Worm (Caenorhabditis elegans) whole organism, L4 larva: ENCODE data around the gene eelo-2.

Source experiments
- F10B5.3 ChIP-seq: sonication (generic microtip); optimal IDR thresholded peaks from 2 replicates; lab custom pipeline; 2016; ENCODE audit warnings: mild to moderate bottlenecking, missing genetic modification characterization, missing compliant biosample characterization
- F44E2.7 ChIP-seq: fragments of 200-800 bp; sonication (Bioruptor generic); IDR thresholded peaks from 2 replicates; pipeline ENCODE4 v2.1.2; 2022; ENCODE audit warnings: missing genetic modification characterization, missing compliant biosample characterization
- Y75B8A.6 ChIP-seq: fragments of 200-800 bp; sonication (Bioruptor generic); IDR thresholded peaks from 2 replicates; pipeline ENCODE4 v1.3.6; 2022; ENCODE audit warnings: missing genetic modification reagents, missing genetic modification characterization, missing compliant biosample characterization
- attf-4 ChIP-seq: sonication (generic microtip); optimal IDR thresholded peaks from 3 replicates; lab custom pipeline; 2017; ENCODE audit warnings: missing biosample characterization, missing genetic modification characterization
- dmd-6 ChIP-seq: fragments of 200-800 bp; sonication (Bioruptor generic); IDR thresholded peaks from 2 replicates; pipeline ENCODE4 v1.3.6; 2022; ENCODE audit warnings: missing genetic modification reagents, missing genetic modification characterization, missing compliant biosample characterization
- dmd-8 ChIP-seq: fragments of 200-800 bp; sonication (Bioruptor generic); IDR thresholded peaks from 2 replicates; pipeline ENCODE4 v1.3.6; 2022; ENCODE audit warnings: missing genetic modification characterization, missing compliant biosample characterization
- dve-1 ChIP-seq: sonication (generic microtip); optimal IDR thresholded peaks from 2 replicates; lab custom pipeline; 2017; ENCODE audit warnings: antibody characterized with exemption, mild to moderate bottlenecking, missing genetic modification characterization, missing compliant biosample characterization; ENCODE audit not compliant: insufficient read depth
- hif-1 ChIP-seq, 2 experiments: sonication (generic microtip); optimal IDR thresholded peaks; 2 replicates each; lab custom pipeline; 2016 to 2017; ENCODE audit warnings: missing compliant biosample characterization in 2 of 2, missing genetic modification characterization in 2 of 2, missing genetic modification reagents in 2 of 2, missing genotype in 2 of 2, mild to moderate bottlenecking in 1 of 2
- lin-13 ChIP-seq: fragments of 150-350 bp; optimal IDR thresholded peaks from 2 replicates; lab custom pipeline; 2014; ENCODE audit warnings: missing biosample characterization, missing genetic modification reagents, missing genetic modification characterization
- snpc-4 ChIP-seq: fragments of 150-350 bp; optimal IDR thresholded peaks from 2 replicates; lab custom pipeline; 2014; ENCODE audit warnings: missing biosample characterization, missing genetic modification characterization
- unc-130 ChIP-seq: sonication (generic microtip); optimal IDR thresholded peaks from 2 replicates; lab custom pipeline; 2016; ENCODE audit warnings: missing genetic modification reagents, missing genetic modification characterization, missing compliant biosample characterization
- unc-62 ChIP-seq, 3 experiments: fragments of 150-350 bp in 1 of 3; sonication (generic microtip); optimal IDR thresholded peaks in 2 of 3; peaks in 1 of 3; 1 replicate in 1 of 3; 2 replicates in 2 of 3; lab custom pipeline; 2014 to 2017; ENCODE audit warnings: missing biosample characterization in 3 of 3, missing genetic modification characterization in 3 of 3, missing genetic modification reagents in 3 of 3, missing genotype in 1 of 3
- ztf-7 ChIP-seq: fragments of 150-350 bp; optimal IDR thresholded peaks from 2 replicates; lab custom pipeline; 2014; ENCODE audit warnings: missing biosample characterization, missing genetic modification characterization

DNA sequence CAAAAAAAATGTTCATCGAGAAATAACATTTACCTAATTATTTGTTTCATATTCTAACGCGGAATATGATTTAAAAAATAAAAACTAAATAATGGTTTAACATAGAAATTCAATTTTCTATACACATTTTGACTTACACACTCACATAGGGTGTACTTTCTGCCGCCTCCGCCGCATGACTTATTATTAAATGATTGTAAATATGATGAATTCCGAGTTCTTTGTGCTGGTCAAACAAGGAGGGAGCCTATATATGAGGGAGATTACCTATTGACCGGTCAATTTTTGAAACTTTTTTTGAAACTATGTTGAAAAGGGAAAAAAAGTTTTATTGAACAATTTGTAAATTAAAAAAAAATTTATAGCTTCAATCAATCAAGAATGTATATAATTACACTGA, 42.1 kb upstream of the eelo-2 start:
- TF ChIP-seq Y75B8A.6 (GFP tag; lab: Robert Waterston, UW) (no peak), dmd-8 (GFP tag; lab: Robert Waterston, UW) (no peak), lin-13 (GFP tag; lab: Kevin White, UChicago) (no peak), dmd-6 (GFP tag; lab: Robert Waterston, UW) (no peak), snpc-4 (tag; lab: Kevin White, UChicago) (no peak), dve-1 (tag; lab: Kevin White, UChicago) (peak; percentile 37), unc-62 (GFP tag; optimal IDR thresholded peaks at IDR 0.05 in 1 of 2; lab: Kevin White, UChicago) (peak in 1 of 2 experiments; percentile 79), unc-62 (tag; optimal IDR thresholded peaks at IDR 0.05; lab: Kevin White, UChicago) (no peak), attf-4 (tag; lab: Kevin White, UChicago) (no peak), F10B5.3 (no peak), ztf-7 (tag; lab: Kevin White, UChicago) (no peak), unc-130 (GFP tag; lab: Kevin White, UChicago) (no peak), F44E2.7 (GFP tag; lab: Robert Waterston, UW) (no peak), hif-1 (tag; optimal IDR thresholded peaks at IDR 0.05; lab: Kevin White, UChicago) (no peak)
